Worm (Caenorhabditis elegans) whole organism, late embryonic: ENCODE data around the gene nlp-6.

ENCODE experiments used
- K02D7.2 ChIP-seq: sonication (generic microtip); optimal IDR thresholded peaks from 2 replicates; lab custom pipeline; 2017; ENCODE audit warnings: mild to moderate bottlenecking, missing genetic modification characterization, missing compliant biosample characterization
- ama-1 ChIP-seq: fragments of 150-350 bp; optimal IDR thresholded peaks from 2 replicates; lab custom pipeline; 2014
- ceh-18 ChIP-seq: sonication (generic microtip); optimal IDR thresholded peaks from 2 replicates; lab custom pipeline; 2016; ENCODE audit warnings: missing genetic modification characterization, missing compliant biosample characterization
- che-1 ChIP-seq: sonication (generic microtip); optimal IDR thresholded peaks from 2 replicates; lab custom pipeline; 2016; ENCODE audit warnings: mild to moderate bottlenecking, missing genetic modification characterization, missing compliant biosample characterization
- syd-9 ChIP-seq: sonication (generic microtip); optimal IDR thresholded peaks from 2 replicates; lab custom pipeline; 2016; ENCODE audit warnings: mild to moderate bottlenecking, missing genetic modification characterization, moderate library complexity, missing compliant biosample characterization
- unc-55 ChIP-seq: sonication (generic microtip); optimal IDR thresholded peaks from 2 replicates; lab custom pipeline; 2017; ENCODE audit warnings: missing biosample characterization, missing genetic modification reagents, missing genetic modification characterization

ce11 chrX:17676679-17677078 is 14.4 kb downstream of the nlp-6 start:
- TF ChIP-seq syd-9 (tag; lab: Kevin White, UChicago) (no peak), ceh-18 (tag; lab: Kevin White, UChicago) (no peak), unc-55 (GFP tag; lab: Kevin White, UChicago) (no peak), che-1 (tag; lab: Kevin White, UChicago) (no peak), K02D7.2 (tag; lab: Kevin White, UChicago) (no peak), ama-1 (lab: Kevin White, UChicago) (no peak)
